Worm (Caenorhabditis elegans): ENCODE measurements around the gene F42A10.7.

Gene F42A10.7

ce11 chrIII:6198378-6199234, 20.1 kb upstream of the F42A10.7 start, which contains the start of the genes C23G10.7 and rpn-2 (continued):
- TF ChIP-seq lin-38 (GFP tag; IDR thresholded peaks at IDR 0.05), result peak; percentile 77
- peak; percentile 40 for TF ChIP-seq hlh-30 (tag; optimal IDR thresholded peaks at IDR 0.05; ENCODE audit: insufficient read depth)
- TF ChIP-seq T20F7.1 (GFP tag; optimal IDR thresholded peaks at IDR 0.05), result no peak
- TF ChIP-seq spr-3 (GFP tag; optimal IDR thresholded peaks at IDR 0.05), result no peak
- no peak for TF ChIP-seq unc-62 (GFP tag; optimal IDR thresholded peaks at IDR 0.05 in 1 of 2)
- no peak for TF ChIP-seq unc-62 (tag; optimal IDR thresholded peaks at IDR 0.05)
- no peak for TF ChIP-seq D1046.2 (GFP tag; IDR thresholded peaks at IDR 0.05)
- TF ChIP-seq lim-7 (GFP tag; IDR thresholded peaks at IDR 0.05), result no peak
- TF ChIP-seq ZK337.2 (GFP tag; IDR thresholded peaks at IDR 0.05), result no peak
- no peak for TF ChIP-seq F44E2.7 (GFP tag; IDR thresholded peaks at IDR 0.05)
- TF ChIP-seq lin-1 (GFP tag; IDR thresholded peaks at IDR 0.05), result no peak
- no peak for TF ChIP-seq Y105C5A.15 (GFP tag; IDR thresholded peaks at IDR 0.05)
- peak; percentile 65 for TF ChIP-seq rbr-2 (tag; optimal IDR thresholded peaks at IDR 0.05)
- peak; percentile 31; the same call in 1 of the 2 replicates for TF ChIP-seq dmd-6 (GFP tag; IDR thresholded peaks at IDR 0.05)
- no peak for TF ChIP-seq lir-3 (tag; optimal IDR thresholded peaks at IDR 0.05)

ce11 chrIII:6195718-6196117, 17.2 kb upstream of the F42A10.7 start:
- TF ChIP-seq Y48G9A.11 (GFP tag; IDR thresholded peaks at IDR 0.05), result 0 out of 2 replicates have a peak, but pooled peaks have one; percentile 29
- TF ChIP-seq unc-62 (GFP tag; optimal IDR thresholded peaks at IDR 0.05 in 1 of 2), result no peak
- no peak for TF ChIP-seq unc-62 (tag; optimal IDR thresholded peaks at IDR 0.05)
- no peak for TF ChIP-seq madf-9 (GFP tag; conservative IDR thresholded peaks at IDR 0.05)
- no peak for TF ChIP-seq nhr-10 (tag; optimal IDR thresholded peaks at IDR 0.05)
- no peak for TF ChIP-seq ceh-44 (GFP tag; IDR thresholded peaks at IDR 0.05)
- TF ChIP-seq egl-27 (tag; optimal IDR thresholded peaks at IDR 0.05), result no peak
- TF ChIP-seq nhr-42 (GFP tag; IDR thresholded peaks at IDR 0.05), result no peak
- TF ChIP-seq Y75B8A.6 (GFP tag; IDR thresholded peaks at IDR 0.05), result no peak
- TF ChIP-seq daf-8 (GFP tag; IDR thresholded peaks at IDR 0.05), result no peak
- TF ChIP-seq lin-38 (GFP tag; IDR thresholded peaks at IDR 0.05), result peak; percentile 51
- TF ChIP-seq lin-29 (GFP tag; IDR thresholded peaks at IDR 0.05), result no peak
- no peak for TF ChIP-seq vab-7 (GFP tag; IDR thresholded peaks at IDR 0.05)
- no peak for TF ChIP-seq rbr-2 (tag; optimal IDR thresholded peaks at IDR 0.05)
- TF ChIP-seq F49E8.2 (tag; optimal IDR thresholded peaks at IDR 0.05; ENCODE audit: borderline replicate concordance), result peak; percentile 70

ce11 chrIII:6194480-6194879, 16.0 kb upstream of the F42A10.7 start, which contains the start of gene ugt-66:
ugt-66 (minus strand) TSS chrIII:6194580.
- TF ChIP-seq F26F4.8 (GFP tag; conservative IDR thresholded peaks at IDR 0.05) (no peak), T26A8.4 (GFP tag; IDR thresholded peaks at IDR 0.05) (no peak), spr-1 (tag; optimal IDR thresholded peaks at IDR 0.05) (no peak)

- TF ChIP-seq nhr-41 (GFP tag; IDR thresholded peaks at IDR 0.05), result no peak
- no peak for TF ChIP-seq mxl-3 (GFP tag; optimal IDR thresholded peaks at IDR 0.05)
- no peak for TF ChIP-seq ztf-11 (tag; optimal IDR thresholded peaks at IDR 0.05)
- TF ChIP-seq Y5F2A.4 (GFP tag; optimal IDR thresholded peaks at IDR 0.05), result no peak
- no peak for TF ChIP-seq hif-1 (tag; optimal IDR thresholded peaks at IDR 0.05)
- no peak for TF ChIP-seq nhr-111 (GFP tag; optimal IDR thresholded peaks at IDR 0.05)
- TF ChIP-seq hlh-11 (tag; optimal IDR thresholded peaks at IDR 0.05), result no peak
Observed at ce11 chrIII:6190810-6191209, 12.3 kb upstream of the F42A10.7 start, which contains the start of gene C23G10.5. C23G10.5 (plus strand) TSS chrIII:6191110.
